Worm (Caenorhabditis elegans): Measurements from ENCODE around the gene Y54G2A.28.

The Y54G2A.28 gene

DNA sequence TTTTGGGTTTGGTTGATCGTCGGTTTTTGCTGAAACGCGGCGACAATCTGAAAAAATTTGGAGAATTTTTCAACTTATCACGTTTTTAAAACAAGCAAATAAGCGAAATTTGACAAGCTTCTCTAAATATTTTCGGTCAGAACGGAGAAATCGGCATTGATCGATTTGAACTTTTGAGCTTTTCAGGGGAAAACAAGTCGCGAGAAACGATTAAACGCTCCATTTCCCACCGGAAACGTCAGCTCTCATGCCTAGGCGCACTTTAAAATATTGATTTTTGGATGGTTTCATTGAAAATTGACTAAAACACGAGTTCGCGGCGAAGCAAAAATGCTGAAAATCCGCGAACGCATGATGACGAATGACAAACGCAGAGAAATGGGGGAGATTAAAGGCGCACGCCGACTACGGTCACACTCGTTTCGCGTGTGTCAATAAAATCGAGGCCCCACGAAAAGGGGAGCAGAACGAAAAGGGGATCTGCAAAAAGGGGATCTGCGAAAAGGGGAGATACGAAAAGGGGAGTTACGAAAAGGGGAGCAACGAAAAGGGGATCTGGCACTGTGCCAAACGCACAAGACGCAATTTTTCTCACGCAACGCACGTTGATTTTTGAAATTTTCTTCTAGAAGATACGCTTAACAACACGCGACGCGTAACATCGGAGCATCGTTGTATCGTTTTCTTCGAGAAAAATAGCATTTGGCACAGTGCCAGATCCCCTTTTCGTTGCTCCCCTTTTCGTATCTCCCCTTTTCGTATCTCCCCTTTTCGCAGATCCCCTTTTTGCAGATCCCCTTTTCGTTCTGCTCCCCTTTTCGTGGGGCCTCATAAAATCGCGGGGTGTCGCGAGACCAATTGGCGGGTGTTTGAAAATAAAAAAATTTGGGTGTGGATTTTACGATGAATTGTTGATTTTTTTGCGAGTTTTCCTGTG, 38.1 kb upstream of the Y54G2A.28 start, which contains the start of gene eel-1:
Gene eel-1 (minus strand): TSS at position 51 of the 937 bp plus-strand sequence.
- TF ChIP-seq tbx-8 (GFP tag; optimal IDR thresholded peaks at IDR 0.05) (peak; percentile 74), cnd-1 (tag; optimal IDR thresholded peaks at IDR 0.05) (peak; percentile 83), unc-120 (tag; optimal IDR thresholded peaks at IDR 0.05; ENCODE audit: poor library complexity, severe bottlenecking) (peak; percentile 92), hlh-1 (tag; optimal IDR thresholded peaks at IDR 0.05) (peak; percentile 14), drap-1 (GFP tag; optimal IDR thresholded peaks at IDR 0.05) (peak; percentile 89), flh-1 (GFP tag; optimal IDR thresholded peaks at IDR 0.05) (peak; percentile 20), pha-4 (tag; optimal IDR thresholded peaks at IDR 0.05) (peak; percentile 78), lin-13 (tag; optimal IDR thresholded peaks at IDR 0.05) (peak; percentile 95), ceh-43 (GFP tag; optimal IDR thresholded peaks at IDR 0.05) (peak; percentile 57), lin-32 (GFP tag; optimal IDR thresholded peaks at IDR 0.05) (peak; percentile 74), mls-2 (tag; optimal IDR thresholded peaks at IDR 0.05) (peak; percentile 90), lsy-2 (tag; optimal IDR thresholded peaks at IDR 0.05) (peak; percentile 95), bed-3 (GFP tag; optimal IDR thresholded peaks at IDR 0.05) (peak; percentile 72), ham-2 (GFP tag; optimal IDR thresholded peaks at IDR 0.05) (peak; percentile 64), mep-1 (tag; optimal IDR thresholded peaks at IDR 0.05) (peak; percentile 74), ceh-83 (GFP tag; optimal IDR thresholded peaks at IDR 0.05) (peak; percentile 75), M03D4.4 (tag; optimal IDR thresholded peaks at IDR 0.05) (peak; percentile 86), sem-2 (GFP tag; optimal IDR thresholded peaks at IDR 0.05) (peak; percentile 69), sptf-1 (tag; optimal IDR thresholded peaks at IDR 0.05) (peak; percentile 93)

DNA sequence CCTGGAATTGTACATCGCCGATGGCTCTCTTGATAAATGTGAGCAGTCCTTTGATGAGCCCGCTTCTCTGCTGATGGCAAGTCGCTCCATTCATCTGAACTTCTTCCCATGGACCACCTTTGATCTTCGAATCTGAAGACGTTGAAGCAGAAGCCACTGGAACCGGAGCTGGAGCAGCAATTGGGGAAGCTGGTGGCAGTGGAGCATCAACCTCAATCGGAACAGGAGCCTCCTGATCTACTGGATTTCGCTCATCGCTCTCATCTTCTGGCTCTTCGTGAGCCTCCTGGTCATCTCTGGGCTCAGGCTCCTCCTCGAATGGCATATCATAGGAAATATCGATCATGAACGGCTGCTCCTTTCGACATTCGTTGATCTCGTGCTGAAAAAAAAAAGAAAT, 34.7 kb upstream of the Y54G2A.28 start:
- TF ChIP-seq nhr-76 (tag; optimal IDR thresholded peaks at IDR 0.05) = no peak
- no peak for TF ChIP-seq nhr-12 (tag; optimal IDR thresholded peaks at IDR 0.05)
- TF ChIP-seq tbx-8 (GFP tag; optimal IDR thresholded peaks at IDR 0.05) = no peak
- TF ChIP-seq mab-5 (tag; optimal IDR thresholded peaks at IDR 0.05) = no peak
- no peak for TF ChIP-seq unc-62 (GFP tag; optimal IDR thresholded peaks at IDR 0.05)
- no peak for TF ChIP-seq nhr-237 (tag; optimal IDR thresholded peaks at IDR 0.05)
- TF ChIP-seq ztf-11 (tag; optimal IDR thresholded peaks at IDR 0.05) = no peak
- no peak for TF ChIP-seq lin-13 (tag; optimal IDR thresholded peaks at IDR 0.05)
- no peak for TF ChIP-seq hlh-1 (tag; optimal IDR thresholded peaks at IDR 0.05)
- TF ChIP-seq lsy-2 (tag; optimal IDR thresholded peaks at IDR 0.05) = no peak
- no peak for TF ChIP-seq M03D4.4 (tag; optimal IDR thresholded peaks at IDR 0.05)
- TF ChIP-seq unc-39 (tag; optimal IDR thresholded peaks at IDR 0.05) = no peak
- TF ChIP-seq ces-1 (GFP tag; optimal IDR thresholded peaks at IDR 0.05) = no peak
- no peak for TF ChIP-seq cnd-1 (tag; optimal IDR thresholded peaks at IDR 0.05)

ce11 chrIV:3046009-3046408, 33.8 kb upstream of the Y54G2A.28 start:
- no peak for TF ChIP-seq snpc-4 (tag; optimal IDR thresholded peaks at IDR 0.05)
- no peak for TF ChIP-seq M03D4.4 (tag; optimal IDR thresholded peaks at IDR 0.05)
- no peak for TF ChIP-seq lin-32 (GFP tag; optimal IDR thresholded peaks at IDR 0.05)
- TF ChIP-seq unc-120 (tag; optimal IDR thresholded peaks at IDR 0.05; ENCODE audit: poor library complexity, severe bottlenecking) = no peak
- no peak for TF ChIP-seq pha-4 (tag; optimal IDR thresholded peaks at IDR 0.05)
- TF ChIP-seq mab-5 (tag; optimal IDR thresholded peaks at IDR 0.05) = no peak
- no peak for TF ChIP-seq ztf-11 (tag; optimal IDR thresholded peaks at IDR 0.05)
- TF ChIP-seq unc-62 (GFP tag; optimal IDR thresholded peaks at IDR 0.05) = no peak
- no peak for TF ChIP-seq ces-1 (GFP tag; optimal IDR thresholded peaks at IDR 0.05)
- TF ChIP-seq sem-2 (GFP tag; optimal IDR thresholded peaks at IDR 0.05) = no peak

DNA sequence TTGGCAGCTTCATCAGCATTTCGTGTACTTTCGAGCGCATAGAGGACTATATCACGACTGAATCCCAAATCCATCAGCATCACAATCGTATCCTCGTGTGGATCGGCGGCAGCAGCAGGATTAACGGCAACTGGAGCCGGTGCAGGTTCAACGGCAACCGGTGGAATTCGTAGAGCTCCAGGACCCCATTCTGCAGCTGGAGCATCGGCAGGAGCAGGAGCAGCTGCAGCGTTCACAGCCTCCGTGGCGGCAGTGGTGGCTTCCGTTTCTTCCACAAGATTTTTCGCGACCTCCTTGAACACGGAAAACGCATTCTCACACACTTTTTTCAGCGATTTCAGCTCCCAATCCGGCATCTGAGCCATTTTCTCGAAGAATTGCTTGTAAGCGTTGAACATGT, 31.9 kb upstream of the Y54G2A.28 start:
- TF ChIP-seq ceh-83 (GFP tag; optimal IDR thresholded peaks at IDR 0.05) (no peak), pha-4 (tag; optimal IDR thresholded peaks at IDR 0.05) (no peak), mls-2 (tag; optimal IDR thresholded peaks at IDR 0.05) (no peak), ztf-11 (tag; optimal IDR thresholded peaks at IDR 0.05) (no peak), sem-2 (GFP tag; optimal IDR thresholded peaks at IDR 0.05) (no peak), nhr-237 (tag; optimal IDR thresholded peaks at IDR 0.05) (no peak), mep-1 (tag; optimal IDR thresholded peaks at IDR 0.05) (no peak)

DNA sequence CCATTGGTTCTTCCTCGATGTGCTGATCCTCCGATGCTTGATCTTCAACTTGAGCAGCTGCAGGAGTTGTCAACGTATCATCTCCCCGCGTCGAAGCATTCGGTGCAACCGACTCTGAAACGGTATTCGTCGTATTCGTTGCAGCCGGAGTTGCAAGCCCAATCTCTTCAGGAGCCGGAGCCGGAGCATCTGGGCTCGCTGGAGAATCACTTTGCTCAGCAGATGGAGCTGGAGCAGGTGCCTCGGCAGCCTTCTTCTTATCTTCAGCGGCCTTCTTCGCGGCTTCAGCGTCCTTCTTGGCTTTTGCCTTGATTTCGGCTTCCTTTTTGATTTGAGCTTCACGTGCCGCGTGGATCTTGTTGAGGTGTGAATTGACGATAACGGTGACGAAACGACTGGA, 26.5 kb upstream of the Y54G2A.28 start:
- TF ChIP-seq unc-120 (tag; optimal IDR thresholded peaks at IDR 0.05; ENCODE audit: poor library complexity, severe bottlenecking) = no peak
- TF ChIP-seq mep-1 (tag; optimal IDR thresholded peaks at IDR 0.05) = no peak
- TF ChIP-seq unc-39 (tag; optimal IDR thresholded peaks at IDR 0.05) = no peak
- TF ChIP-seq ceh-83 (GFP tag; optimal IDR thresholded peaks at IDR 0.05) = no peak
- no peak for TF ChIP-seq sptf-1 (tag; optimal IDR thresholded peaks at IDR 0.05)
- no peak for TF ChIP-seq blmp-1 (tag; optimal IDR thresholded peaks at IDR 0.05)
- TF ChIP-seq nhr-2 (tag; optimal IDR thresholded peaks at IDR 0.05) = no peak
- TF ChIP-seq pha-4 (tag; optimal IDR thresholded peaks at IDR 0.05) = no peak
- TF ChIP-seq mab-5 (tag; optimal IDR thresholded peaks at IDR 0.05) = no peak
- no peak for TF ChIP-seq zip-8 (tag; optimal IDR thresholded peaks at IDR 0.05)
- TF ChIP-seq nhr-28 (tag; optimal IDR thresholded peaks at IDR 0.05) = no peak
- no peak for TF ChIP-seq lin-13 (tag; optimal IDR thresholded peaks at IDR 0.05)
- TF ChIP-seq ham-2 (GFP tag; optimal IDR thresholded peaks at IDR 0.05) = no peak
